Worm (Caenorhabditis elegans) whole organism, mixed stage, embryonic: ENCODE data around the gene F07A11.5.

Source experiments
- M03D4.4 ChIP-seq: sonication (generic microtip); optimal IDR thresholded peaks from 2 replicates; lab custom pipeline; 2017; ENCODE audit warnings: mild to moderate bottlenecking, missing genetic modification characterization, missing compliant biosample characterization
- bed-3 ChIP-seq: fragments of 200-800 bp; sonication (Bioruptor generic); optimal IDR thresholded peaks from 3 replicates; lab custom pipeline; 2018; ENCODE audit warnings: mild to moderate bottlenecking, missing genetic modification characterization, moderate library complexity, missing compliant biosample characterization
- blmp-1 ChIP-seq: fragments of 150-350 bp; optimal IDR thresholded peaks from 2 replicates; lab custom pipeline; 2014; ENCODE audit warnings: missing biosample characterization, missing genetic modification characterization
- ceh-39 ChIP-seq: fragments of 150-350 bp; optimal IDR thresholded peaks from 2 replicates; lab custom pipeline; 2014; ENCODE audit warnings: missing biosample characterization, missing genetic modification characterization
- ceh-43 ChIP-seq: fragments of 200-800 bp; sonication (Bioruptor generic); optimal IDR thresholded peaks from 2 replicates; lab custom pipeline; 2018; ENCODE audit warnings: mild to moderate bottlenecking, missing genetic modification characterization, moderate library complexity, missing compliant biosample characterization
- ceh-83 ChIP-seq: fragments of 200-800 bp; sonication (Bioruptor generic); optimal IDR thresholded peaks from 2 replicates; lab custom pipeline; 2018; ENCODE audit warnings: mild to moderate bottlenecking, missing genetic modification characterization, missing compliant biosample characterization
- ces-1 ChIP-seq: fragments of 150-350 bp; optimal IDR thresholded peaks from 2 replicates; lab custom pipeline; 2014; ENCODE audit warnings: missing biosample characterization, missing genetic modification reagents, missing genetic modification characterization
- cnd-1 ChIP-seq: fragments of 200-800 bp; sonication (Bioruptor generic); optimal IDR thresholded peaks from 2 replicates; lab custom pipeline; 2018; ENCODE audit warnings: mild to moderate bottlenecking, missing genetic modification characterization, missing compliant biosample characterization
- drap-1 ChIP-seq: fragments of 200-800 bp; sonication (Bioruptor generic); optimal IDR thresholded peaks from 3 replicates; lab custom pipeline; 2018; ENCODE audit warnings: mild to moderate bottlenecking, missing genetic modification characterization, missing compliant biosample characterization
- elt-1 ChIP-seq: sonication (generic microtip); optimal IDR thresholded peaks from 2 replicates; lab custom pipeline; 2017; ENCODE audit warnings: missing genetic modification characterization, mild to moderate bottlenecking, missing compliant biosample characterization, antibody characterized with exemption, moderate library complexity, borderline replicate concordance; ENCODE audit not compliant: insufficient read depth
- elt-3 ChIP-seq: fragments of 150-350 bp; optimal IDR thresholded peaks from 2 replicates; lab custom pipeline; 2014; ENCODE audit warnings: missing biosample characterization, missing genetic modification characterization
- flh-1 ChIP-seq: fragments of 200-800 bp; sonication (Bioruptor generic); optimal IDR thresholded peaks from 2 replicates; lab custom pipeline; 2018; ENCODE audit warnings: mild to moderate bottlenecking, missing genetic modification characterization, moderate library complexity, missing compliant biosample characterization
- ham-2 ChIP-seq: fragments of 200-800 bp; sonication (Bioruptor generic); optimal IDR thresholded peaks from 2 replicates; lab custom pipeline; 2018; ENCODE audit warnings: mild to moderate bottlenecking, missing genetic modification characterization, missing compliant biosample characterization
- hlh-1 ChIP-seq: fragments of 150-350 bp; optimal IDR thresholded peaks from 2 replicates; lab custom pipeline; 2014; ENCODE audit warnings: missing biosample characterization, missing genetic modification reagents, missing genetic modification characterization
- lin-13 ChIP-seq: fragments of 150-350 bp; optimal IDR thresholded peaks from 2 replicates; lab custom pipeline; 2014; ENCODE audit warnings: missing biosample characterization, missing genetic modification characterization
- lin-32 ChIP-seq: fragments of 200-800 bp; sonication (Bioruptor generic); optimal IDR thresholded peaks from 2 replicates; lab custom pipeline; 2018; ENCODE audit warnings: mild to moderate bottlenecking, missing genetic modification characterization, missing compliant biosample characterization
- lsy-2 ChIP-seq: fragments of 150-350 bp; optimal IDR thresholded peaks from 2 replicates; lab custom pipeline; 2014; ENCODE audit warnings: missing biosample characterization, missing genetic modification characterization
- mab-5 ChIP-seq: fragments of 150-350 bp; optimal IDR thresholded peaks from 2 replicates; lab custom pipeline; 2014; ENCODE audit warnings: missing biosample characterization, missing genetic modification characterization
- mep-1 ChIP-seq: fragments of 150-350 bp; optimal IDR thresholded peaks from 2 replicates; lab custom pipeline; 2017; ENCODE audit warnings: missing biosample characterization, missing genetic modification reagents, missing genetic modification characterization, inconsistent platforms
- mls-2 ChIP-seq: sonication (generic microtip); optimal IDR thresholded peaks from 2 replicates; lab custom pipeline; 2016; ENCODE audit warnings: mild to moderate bottlenecking, missing genetic modification characterization, moderate library complexity, missing compliant biosample characterization
- nhr-12 ChIP-seq: fragments of 150-350 bp; optimal IDR thresholded peaks from 2 replicates; lab custom pipeline; 2014; ENCODE audit warnings: missing biosample characterization, missing genetic modification characterization
- nhr-2 ChIP-seq: fragments of 150-350 bp; optimal IDR thresholded peaks from 2 replicates; lab custom pipeline; 2014; ENCODE audit warnings: missing biosample characterization, missing genetic modification characterization
- nhr-237 ChIP-seq: fragments of 150-350 bp; optimal IDR thresholded peaks from 2 replicates; lab custom pipeline; 2014; ENCODE audit warnings: missing biosample characterization, missing genetic modification characterization
- nhr-28 ChIP-seq: fragments of 150-350 bp; optimal IDR thresholded peaks from 2 replicates; lab custom pipeline; 2014; ENCODE audit warnings: missing biosample characterization, missing genetic modification characterization
- nhr-76 ChIP-seq: sonication (generic microtip); optimal IDR thresholded peaks from 2 replicates; lab custom pipeline; 2017; ENCODE audit warnings: missing biosample characterization, missing genetic modification characterization
- pha-4 ChIP-seq: fragments of 150-350 bp; optimal IDR thresholded peaks from 2 replicates; lab custom pipeline; 2018; ENCODE audit warnings: missing biosample characterization, missing genetic modification reagents, missing genetic modification characterization
- sem-2 ChIP-seq: fragments of 200-800 bp; sonication (Bioruptor generic); optimal IDR thresholded peaks from 2 replicates; lab custom pipeline; 2018; ENCODE audit warnings: mild to moderate bottlenecking, missing genetic modification characterization, missing compliant biosample characterization
- snpc-4 ChIP-seq: fragments of 150-350 bp; optimal IDR thresholded peaks from 2 replicates; lab custom pipeline; 2014; ENCODE audit warnings: missing biosample characterization, missing genetic modification characterization
- sptf-1 ChIP-seq: sonication (generic microtip); optimal IDR thresholded peaks from 2 replicates; lab custom pipeline; 2017; ENCODE audit warnings: mild to moderate bottlenecking, missing genetic modification characterization, moderate library complexity, missing compliant biosample characterization
- tbx-8 ChIP-seq: fragments of 200-800 bp; sonication (Bioruptor generic); optimal IDR thresholded peaks from 2 replicates; lab custom pipeline; 2018; ENCODE audit warnings: mild to moderate bottlenecking, missing genetic modification characterization, moderate library complexity, missing compliant biosample characterization
- unc-120 ChIP-seq: sonication (generic microtip); optimal IDR thresholded peaks from 2 replicates; lab custom pipeline; 2017; ENCODE audit warnings: missing genetic modification characterization, missing compliant biosample characterization; ENCODE audit not compliant: poor library complexity, severe bottlenecking
- unc-39 ChIP-seq: fragments of 150-350 bp; optimal IDR thresholded peaks from 2 replicates; lab custom pipeline; 2014; ENCODE audit warnings: missing biosample characterization, missing genetic modification characterization
- unc-62 ChIP-seq: fragments of 150-350 bp; optimal IDR thresholded peaks from 2 replicates; lab custom pipeline; 2014; ENCODE audit warnings: missing biosample characterization, missing genetic modification reagents, missing genetic modification characterization
- zip-8 ChIP-seq: fragments of 150-350 bp; optimal IDR thresholded peaks from 2 replicates; lab custom pipeline; 2014; ENCODE audit warnings: missing biosample characterization, missing genetic modification characterization
- ztf-11 ChIP-seq: fragments of 150-350 bp; optimal IDR thresholded peaks from 2 replicates; lab custom pipeline; 2014; ENCODE audit warnings: missing biosample characterization, missing genetic modification characterization

F07A11.5 gene

DNA sequence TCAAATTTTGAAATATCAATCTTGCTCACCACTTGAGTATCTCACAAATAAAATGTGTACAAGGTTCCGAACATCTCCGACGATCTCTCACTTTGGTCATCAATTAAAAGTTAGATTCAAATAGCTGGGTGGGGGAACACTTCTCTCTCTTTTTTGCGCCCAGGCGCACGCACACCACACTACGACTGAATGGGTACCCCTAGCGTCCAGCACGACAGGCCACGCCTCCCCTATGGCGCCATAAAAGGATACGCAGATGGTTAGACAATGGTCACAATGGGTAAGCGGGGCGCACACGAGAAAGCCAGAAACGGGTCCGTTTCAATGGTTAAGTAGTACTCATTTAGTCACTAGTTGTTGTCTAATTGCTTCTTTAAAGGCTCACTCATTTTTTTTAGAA lies 17.9 kb downstream of the F07A11.5 start:
- TF ChIP-seq nhr-237 (tag; lab: Kevin White, UChicago) (no peak), cnd-1 (tag; lab: Kevin White, UChicago) (peak; percentile 4), ztf-11 (tag; lab: Kevin White, UChicago) (peak; percentile 21), sptf-1 (peak; percentile 19)

DNA sequence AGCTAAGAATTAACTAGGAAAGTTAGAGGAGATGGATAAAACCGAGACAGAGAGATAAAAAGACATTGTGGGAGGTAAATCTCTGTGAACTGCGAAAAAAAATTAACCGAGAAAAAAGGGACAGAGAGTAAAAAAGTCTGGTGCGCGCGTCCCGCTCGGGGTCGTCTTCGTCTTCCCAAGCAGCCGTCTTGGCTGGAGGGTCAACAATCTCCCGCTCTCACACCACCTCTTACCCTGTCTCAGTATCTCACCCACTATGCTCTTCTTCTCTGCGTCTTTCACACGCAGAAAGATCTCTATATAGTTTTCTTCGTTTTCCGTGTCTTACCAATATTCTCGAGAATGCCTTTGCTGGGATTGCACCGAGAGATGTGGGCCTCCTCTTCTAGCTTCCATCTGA lies 20.6 kb downstream of the F07A11.5 start:
- no peak for TF ChIP-seq sptf-1
- peak; percentile 44 for TF ChIP-seq pha-4 (tag; lab: Kevin White, UChicago)
- TF ChIP-seq unc-39 (tag; lab: Kevin White, UChicago), result no peak
- TF ChIP-seq hlh-1 (tag; lab: Kevin White, UChicago), result peak; percentile 12
- peak; percentile 59 for TF ChIP-seq unc-120 (tag; lab: Kevin White, UChicago)
- TF ChIP-seq drap-1, result no peak
- no peak for TF ChIP-seq elt-1 (tag; lab: Kevin White, UChicago)
- peak; percentile 6 for TF ChIP-seq cnd-1 (tag; lab: Kevin White, UChicago)
- no peak for TF ChIP-seq lin-13 (tag; lab: Kevin White, UChicago)
- TF ChIP-seq lsy-2, result peak; percentile 3
- peak; percentile 44 for TF ChIP-seq mep-1 (tag; lab: Kevin White, UChicago)
- no peak for TF ChIP-seq blmp-1
- TF ChIP-seq nhr-12, result no peak
- no peak for TF ChIP-seq nhr-76 (tag; lab: Kevin White, UChicago)
- TF ChIP-seq nhr-237 (tag; lab: Kevin White, UChicago), result peak; percentile 12
- peak; percentile 8 for TF ChIP-seq nhr-2 (tag; lab: Kevin White, UChicago)
- TF ChIP-seq tbx-8 (GFP tag; lab: Kevin White, UChicago), result no peak

DNA sequence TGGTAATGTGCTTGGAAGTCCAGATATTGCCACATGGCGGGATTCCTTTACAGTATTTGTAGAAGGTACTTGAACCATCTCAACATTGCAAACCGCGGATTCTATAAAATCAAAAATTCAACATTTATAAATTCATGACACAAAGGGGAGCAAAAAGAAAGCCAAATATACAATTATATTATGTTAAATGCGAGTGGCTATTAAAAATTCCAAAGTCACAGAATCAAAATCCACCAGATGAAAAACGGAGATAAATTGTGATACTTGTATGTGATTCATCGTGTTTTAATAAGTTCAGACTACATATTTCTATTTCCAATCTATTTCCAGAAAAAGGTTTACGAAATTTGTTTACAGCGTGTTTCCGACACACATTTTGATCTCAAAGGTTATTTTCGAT lies 21.4 kb downstream of the F07A11.5 start, which contains the start of gene din-1:
din-1 (minus strand) TSS at position 101 of the 400 bp plus-strand sequence.
- TF ChIP-seq nhr-76 (tag; lab: Kevin White, UChicago) (no peak), nhr-28 (tag; lab: Kevin White, UChicago) (no peak), mab-5 (tag; lab: Kevin White, UChicago) (no peak), nhr-12 (no peak), mls-2 (tag; lab: Kevin White, UChicago) (no peak), ceh-43 (GFP tag; lab: Kevin White, UChicago) (no peak), tbx-8 (GFP tag; lab: Kevin White, UChicago) (no peak), sptf-1 (no peak), elt-3 (tag; lab: Kevin White, UChicago) (no peak), unc-120 (tag; lab: Kevin White, UChicago) (no peak), sem-2 (GFP tag; lab: Kevin White, UChicago) (no peak), lin-32 (GFP tag; lab: Kevin White, UChicago) (no peak), ceh-83 (no peak), lsy-2 (no peak), cnd-1 (tag; lab: Kevin White, UChicago) (no peak), ceh-39 (tag; lab: Kevin White, UChicago) (no peak), ham-2 (GFP tag; lab: Kevin White, UChicago) (no peak), blmp-1 (no peak)
- TF ChIP-seq, all 35 proteins: peak for 0

DNA sequence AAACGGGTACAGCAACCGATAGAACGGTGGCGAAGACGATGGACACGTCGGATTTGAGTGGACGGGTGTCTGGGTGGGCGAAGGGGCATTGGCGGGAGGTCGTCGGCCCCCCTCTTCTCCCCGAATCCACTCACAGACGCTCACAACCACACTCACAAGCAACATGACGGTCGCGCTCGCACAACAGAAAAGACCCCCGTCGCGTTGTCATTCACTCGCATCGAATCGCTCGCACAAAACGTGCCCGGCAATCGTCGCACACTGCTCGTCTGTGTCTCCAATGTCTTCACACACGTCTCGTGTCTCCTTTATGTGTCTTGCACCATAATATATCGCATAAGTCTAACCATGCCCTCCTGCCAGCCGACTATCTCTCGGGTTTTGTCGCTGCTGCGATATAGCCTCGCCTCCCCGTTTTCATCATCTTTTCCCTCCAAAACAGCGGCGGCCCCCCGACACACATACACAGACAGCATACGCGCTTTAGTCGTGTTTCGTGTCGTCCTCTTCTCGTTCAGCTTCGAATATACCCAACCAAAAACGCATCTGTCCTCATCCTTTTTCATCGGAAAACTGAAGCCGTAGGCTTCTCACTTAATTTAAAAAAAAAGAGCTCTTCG lies 22.1 kb downstream of the F07A11.5 start:
- TF ChIP-seq blmp-1, result peak; percentile 30
- peak; percentile 16 for TF ChIP-seq nhr-2 (tag; lab: Kevin White, UChicago)
- no peak for TF ChIP-seq flh-1
- peak; percentile 86 for TF ChIP-seq ztf-11 (tag; lab: Kevin White, UChicago)
- no peak for TF ChIP-seq nhr-76 (tag; lab: Kevin White, UChicago)
- TF ChIP-seq ces-1 (GFP tag; lab: Kevin White, UChicago), result peak; percentile 43
- peak; percentile 90 for TF ChIP-seq mls-2 (tag; lab: Kevin White, UChicago)
- peak; percentile 99 for TF ChIP-seq ham-2 (GFP tag; lab: Kevin White, UChicago)
- peak; percentile 84 for TF ChIP-seq sptf-1
- TF ChIP-seq ceh-43 (GFP tag; lab: Kevin White, UChicago), result peak; percentile 49
- TF ChIP-seq snpc-4 (tag; lab: Kevin White, UChicago), result no peak
- TF ChIP-seq elt-1 (tag; lab: Kevin White, UChicago), result no peak
- TF ChIP-seq nhr-237 (tag; lab: Kevin White, UChicago), result peak; percentile 34
- TF ChIP-seq lin-13 (tag; lab: Kevin White, UChicago), result peak; percentile 71
- peak; percentile 48 for TF ChIP-seq lsy-2
- peak; percentile 18 for TF ChIP-seq ceh-39 (tag; lab: Kevin White, UChicago)
- TF ChIP-seq unc-120 (tag; lab: Kevin White, UChicago), result peak; percentile 97
- TF ChIP-seq drap-1, result peak; percentile 82
- TF ChIP-seq nhr-12, result no peak
- peak; percentile 82 for TF ChIP-seq unc-62 (GFP tag; lab: Kevin White, UChicago)
- TF ChIP-seq unc-39 (tag; lab: Kevin White, UChicago), result no peak
- TF ChIP-seq M03D4.4 (tag; lab: Kevin White, UChicago), result peak; percentile 61
- peak; percentile 72 for TF ChIP-seq hlh-1 (tag; lab: Kevin White, UChicago)
- no peak for TF ChIP-seq nhr-28 (tag; lab: Kevin White, UChicago)
- peak; percentile 41 for TF ChIP-seq cnd-1 (tag; lab: Kevin White, UChicago)
- no peak for TF ChIP-seq mab-5 (tag; lab: Kevin White, UChicago)
- TF ChIP-seq pha-4 (tag; lab: Kevin White, UChicago), result peak; percentile 89
- peak; percentile 52 for TF ChIP-seq mep-1 (tag; lab: Kevin White, UChicago)
- no peak for TF ChIP-seq lin-32 (GFP tag; lab: Kevin White, UChicago)
- no peak for TF ChIP-seq sem-2 (GFP tag; lab: Kevin White, UChicago)
- TF ChIP-seq ceh-83, result peak; percentile 31
- peak; percentile 2 for TF ChIP-seq zip-8 (tag; lab: Kevin White, UChicago)
- TF ChIP-seq bed-3 (GFP tag; lab: Kevin White, UChicago), result no peak
- no peak for TF ChIP-seq tbx-8 (GFP tag; lab: Kevin White, UChicago)
- TF ChIP-seq elt-3 (tag; lab: Kevin White, UChicago), result peak; percentile 33
